Worm (Caenorhabditis elegans) whole organism, early embryonic: ENCODE data around the gene Y110A2AL.7.
"Not testable (repeated sequence)": the region's sequence is repeated elsewhere in the genome, so short reads cannot be mapped to it uniquely, and the experiment has no call there.

Experiments
- B0310.2 ChIP-seq: sonication (generic microtip); optimal IDR thresholded peaks from 2 replicates; lab custom pipeline; 2016; ENCODE audit warnings: mild to moderate bottlenecking, missing genetic modification characterization, missing compliant biosample characterization
- F13C5.2 ChIP-seq: sonication (generic microtip); optimal IDR thresholded peaks from 2 replicates; lab custom pipeline; 2017; ENCODE audit warnings: mild to moderate bottlenecking, missing genetic modification characterization, inconsistent platforms, missing compliant biosample characterization
- aly-1 ChIP-seq: sonication (generic microtip); optimal IDR thresholded peaks from 2 replicates; lab custom pipeline; 2016; ENCODE audit warnings: missing genetic modification characterization, missing compliant biosample characterization
- ama-1 ChIP-seq: fragments of 150-350 bp; optimal IDR thresholded peaks from 2 replicates; lab custom pipeline; 2014
- ceh-13 ChIP-seq: fragments of 200-800 bp; sonication (Bioruptor generic); optimal IDR thresholded peaks from 2 replicates; lab custom pipeline; 2018; ENCODE audit warnings: mild to moderate bottlenecking, missing genetic modification characterization, missing compliant biosample characterization
- ceh-36 ChIP-seq: sonication (generic microtip); optimal IDR thresholded peaks from 2 replicates; lab custom pipeline; 2016; ENCODE audit warnings: missing genetic modification characterization, inconsistent platforms, missing compliant biosample characterization
- ets-7 ChIP-seq: sonication (generic microtip); optimal IDR thresholded peaks from 2 replicates; lab custom pipeline; 2016; ENCODE audit warnings: missing genotype, missing genetic modification characterization, missing compliant biosample characterization
- flt-1 ChIP-seq: fragments of 200-800 bp; sonication (Bioruptor generic); IDR thresholded peaks from 2 replicates; pipeline ENCODE4 v1.3.6; 2022; ENCODE audit warnings: missing genetic modification characterization, missing compliant biosample characterization
- hmbx-1 ChIP-seq: sonication (generic microtip); optimal IDR thresholded peaks from 2 replicates; lab custom pipeline; 2016; ENCODE audit warnings: mild to moderate bottlenecking, missing genetic modification characterization, missing compliant biosample characterization
- hmg-4 ChIP-seq: fragments of 200-800 bp; sonication (Bioruptor generic); optimal IDR thresholded peaks from 2 replicates; lab custom pipeline; 2018; ENCODE audit warnings: mild to moderate bottlenecking, missing genetic modification characterization, missing compliant biosample characterization
- hnd-1 ChIP-seq: sonication (generic microtip); optimal IDR thresholded peaks from 2 replicates; lab custom pipeline; 2016; ENCODE audit warnings: missing genetic modification characterization, missing compliant biosample characterization
- pes-1 ChIP-seq: fragments of 200-800 bp; sonication (Bioruptor generic); IDR thresholded peaks from 2 replicates; pipeline ENCODE4 v1.3.6; 2022; ENCODE audit warnings: missing genetic modification reagents, missing genetic modification characterization, missing compliant biosample characterization
- scrt-1 ChIP-seq: fragments of 200-800 bp; sonication (Bioruptor generic); IDR thresholded peaks from 2 replicates; pipeline ENCODE4 v1.3.6; 2022; ENCODE audit warnings: missing genetic modification characterization, missing compliant biosample characterization
- sea-1 ChIP-seq: fragments of 200-800 bp; sonication (Bioruptor generic); conservative IDR thresholded peaks from 2 replicates; pipeline ENCODE4 v1.3.6; 2022; ENCODE audit warnings: missing genetic modification characterization, missing compliant biosample characterization
- tbx-11 ChIP-seq: fragments of 200-800 bp; sonication (Bioruptor generic); IDR thresholded peaks from 2 replicates; pipeline ENCODE4 v1.3.6; 2022; ENCODE audit warnings: missing genetic modification characterization, missing compliant biosample characterization
- tbx-37 ChIP-seq: fragments of 200-800 bp; sonication (Bioruptor generic); conservative IDR thresholded peaks from 2 replicates; pipeline ENCODE4 v1.3.6; 2022; ENCODE audit warnings: missing genetic modification reagents, missing genetic modification characterization, missing compliant biosample characterization
- tra-4 ChIP-seq: sonication (generic microtip); optimal IDR thresholded peaks from 2 replicates; lab custom pipeline; 2017; ENCODE audit warnings: missing genetic modification characterization, missing compliant biosample characterization

The Y110A2AL.7 gene

ce11 chrII:2852493-2852892, 9.5 kb upstream of the Y110A2AL.7 start, which contains the start of gene ptc-3:
ptc-3 (minus strand) TSS chrII:2852593.
- no peak for TF ChIP-seq hnd-1 (tag; lab: Kevin White, UChicago)

- TF ChIP-seq ceh-36 (tag; lab: Kevin White, UChicago) = peak; percentile 91
- TF ChIP-seq flt-1 (GFP tag; lab: Robert Waterston, UW) = no peak
These were observed 3.6 kb upstream of the Y110A2AL.7 start for ce11 chrII:2846552-2846951.

- TF ChIP-seq B0310.2 (tag; lab: Kevin White, UChicago) (no peak), aly-1 (tag; lab: Kevin White, UChicago) (no peak), hnd-1 (tag; lab: Kevin White, UChicago) (no peak), ama-1 (lab: Kevin White, UChicago) (no peak), F13C5.2 (tag; lab: Kevin White, UChicago) (no peak), sea-1 (GFP tag; lab: Robert Waterston, UW) (no peak), ets-7 (no peak), scrt-1 (GFP tag; lab: Robert Waterston, UW) (no peak), flt-1 (GFP tag; lab: Robert Waterston, UW) (no peak), tbx-11 (no peak), ceh-13 (GFP tag; lab: Kevin White, UChicago) (no peak), tra-4 (tag; lab: Kevin White, UChicago) (no peak), pes-1 (GFP tag; lab: Robert Waterston, UW) (no peak)
These were observed 2.7 kb upstream of the Y110A2AL.7 start for ce11 chrII:2845674-2846073.

ce11 chrII:2841529-2841928, 1.5 kb downstream of the Y110A2AL.7 start, which contains the start of gene Y110A2AL.6:
Y110A2AL.6 (minus strand) TSS chrII:2841629.
- TF ChIP-seq sea-1 (GFP tag; lab: Robert Waterston, UW) = no peak
- no peak for TF ChIP-seq hmg-4
- no peak for TF ChIP-seq ama-1 (lab: Kevin White, UChicago)
- no peak for TF ChIP-seq ets-7
- TF ChIP-seq tbx-11 = no peak
- TF ChIP-seq scrt-1 (GFP tag; lab: Robert Waterston, UW) = no peak
- no peak for TF ChIP-seq ceh-13 (GFP tag; lab: Kevin White, UChicago)
- TF ChIP-seq flt-1 (GFP tag; lab: Robert Waterston, UW) = no peak
- TF ChIP-seq pes-1 (GFP tag; lab: Robert Waterston, UW) = no peak
- TF ChIP-seq B0310.2 (tag; lab: Kevin White, UChicago) = no peak
- TF ChIP-seq aly-1 (tag; lab: Kevin White, UChicago) = no peak
- no peak for TF ChIP-seq hnd-1 (tag; lab: Kevin White, UChicago)
- TF ChIP-seq tra-4 (tag; lab: Kevin White, UChicago) = no peak
- no peak for TF ChIP-seq ceh-36 (tag; lab: Kevin White, UChicago)
- TF ChIP-seq F13C5.2 (tag; lab: Kevin White, UChicago) = no peak

ce11 chrII:2839004-2839403, 4.0 kb downstream of the Y110A2AL.7 start, which contains the start of gene Y110A2AL.4:
Y110A2AL.4 (plus strand) TSS chrII:2839304.
- not testable (repeated sequence) for TF ChIP-seq hnd-1 (tag; lab: Kevin White, UChicago); scrt-1 (GFP tag; lab: Robert Waterston, UW); tbx-11

- no peak for TF ChIP-seq pes-1 (GFP tag; lab: Robert Waterston, UW)
- TF ChIP-seq ceh-36 (tag; lab: Kevin White, UChicago) = no peak
These were observed 6.1 kb downstream of the Y110A2AL.7 start, which contains the start of gene K12H6.7 for ce11 chrII:2836853-2837252. K12H6.7 (minus strand) TSS chrII:2836953.

ce11 chrII:2834105-2834504, 8.9 kb downstream of the Y110A2AL.7 start:
- TF ChIP-seq F13C5.2 (tag; lab: Kevin White, UChicago) (no peak), ceh-36 (tag; lab: Kevin White, UChicago) (no peak), ceh-13 (GFP tag; lab: Kevin White, UChicago) (no peak), hnd-1 (tag; lab: Kevin White, UChicago) (no peak), hmg-4 (no peak), tbx-37 (no peak), B0310.2 (tag; lab: Kevin White, UChicago) (no peak), aly-1 (tag; lab: Kevin White, UChicago) (no peak), tra-4 (tag; lab: Kevin White, UChicago) (no peak)

- TF ChIP-seq pes-1 (GFP tag; lab: Robert Waterston, UW) (no peak), ceh-13 (GFP tag; lab: Kevin White, UChicago) (no peak), F13C5.2 (tag; lab: Kevin White, UChicago) (no peak), tbx-37 (no peak), scrt-1 (GFP tag; lab: Robert Waterston, UW) (no peak), ceh-36 (tag; lab: Kevin White, UChicago) (no peak), hmg-4 (peak; percentile 9)
These were observed 10.4 kb downstream of the Y110A2AL.7 start for ce11 chrII:2832539-2832938.

- TF ChIP-seq B0310.2 (tag; lab: Kevin White, UChicago) (no peak), hmg-4 (no peak), scrt-1 (GFP tag; lab: Robert Waterston, UW) (no peak), tbx-37 (no peak), pes-1 (GFP tag; lab: Robert Waterston, UW) (no peak), ets-7 (no peak), hnd-1 (tag; lab: Kevin White, UChicago) (no peak), aly-1 (tag; lab: Kevin White, UChicago) (no peak), hmbx-1 (tag; lab: Kevin White, UChicago) (no peak), flt-1 (GFP tag; lab: Robert Waterston, UW) (no peak), ama-1 (lab: Kevin White, UChicago) (no peak), tra-4 (tag; lab: Kevin White, UChicago) (no peak), sea-1 (GFP tag; lab: Robert Waterston, UW) (no peak), ceh-36 (tag; lab: Kevin White, UChicago) (no peak)
These were observed 10.9 kb downstream of the Y110A2AL.7 start for ce11 chrII:2832098-2832497.
